Fruit fly (Drosophila melanogaster): ENCODE measurements around the gene daed.
A peak's percentile ranks its signal among the peaks of the same experiment; 100 is the strongest.

Gene daed

DNA sequence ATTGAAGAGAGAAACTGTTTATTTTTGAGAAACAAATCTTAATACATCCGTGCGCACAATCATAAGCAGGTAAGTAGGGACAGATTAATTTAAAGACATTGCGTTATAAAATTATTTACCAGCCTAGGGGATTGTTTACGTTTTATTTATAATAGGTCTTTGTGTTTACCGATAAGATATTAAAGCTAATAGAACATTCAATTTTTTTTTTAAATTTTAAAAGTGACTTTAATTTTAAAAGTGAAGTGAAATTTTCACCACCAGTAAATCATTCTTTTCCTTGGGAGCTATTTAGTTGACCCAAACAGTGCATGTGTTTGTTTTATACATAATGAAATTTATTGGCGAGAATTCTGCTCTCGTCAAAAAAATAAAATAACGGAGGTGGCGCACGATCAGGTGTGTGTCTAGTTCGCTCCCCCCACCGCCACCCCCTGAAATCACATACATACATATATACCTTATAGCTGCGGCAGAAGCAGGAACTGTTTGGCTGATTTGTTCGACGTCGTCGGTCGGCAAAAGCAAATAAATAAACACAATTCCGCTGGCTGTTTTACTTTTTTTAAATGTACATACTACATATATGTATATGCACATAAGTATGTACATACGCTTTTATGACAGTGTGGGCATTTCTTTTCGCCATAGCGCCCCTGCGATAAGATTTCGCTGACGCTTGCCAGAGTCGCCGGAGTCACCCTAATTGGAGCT lies 40.0 kb downstream of the daed start (continued):
- TF ChIP-seq Deaf1 (tag; optimal IDR thresholded peaks at IDR 0.05) (peak; percentile 22), CG10147 (GFP tag; optimal IDR thresholded peaks at IDR 0.05) (peak; percentile 26), CG18764 (GFP tag; optimal IDR thresholded peaks at IDR 0.05) (no peak), fd96Cb (tag; optimal IDR thresholded peaks at IDR 0.05) (peak; percentile 19), PHDP (tag; optimal IDR thresholded peaks at IDR 0.05) (peak; percentile 70), NC2β (GFP tag; optimal IDR thresholded peaks at IDR 0.05) (no peak), Ets65A (GFP tag) (no peak), Dek (tag; optimal IDR thresholded peaks at IDR 0.05) (peak; percentile 63), bcd (GFP tag; optimal IDR thresholded peaks at IDR 0.05) (peak; percentile 46), Ssrp (tag; optimal IDR thresholded peaks at IDR 0.05) (peak; percentile 21), TFAM (GFP tag; optimal IDR thresholded peaks at IDR 0.05) (no peak), CG30020 (tag; optimal IDR thresholded peaks at IDR 0.05) (no peak), ssp (GFP tag; IDR thresholded peaks at IDR 0.05) (no peak), CG5245 (GFP tag; optimal IDR thresholded peaks at IDR 0.05) (peak; percentile 14), ranshi (GFP tag; IDR thresholded peaks at IDR 0.05) (no peak), H2.0 (GFP tag; IDR thresholded peaks at IDR 0.05) (no peak; the same call in 1 of the 2 replicates), Xrp1 (GFP tag; IDR thresholded peaks at IDR 0.05) (peak; percentile 25; the same call in 1 of the 2 replicates), row (GFP tag; IDR thresholded peaks at IDR 0.05) (peak; percentile 67), CTCF (GFP tag; optimal IDR thresholded peaks at IDR 0.05) (no peak), zf30C (GFP tag; optimal IDR thresholded peaks at IDR 0.05) (no peak), Atf-2 (GFP tag; optimal IDR thresholded peaks at IDR 0.05) (no peak), Scr (GFP tag; IDR thresholded peaks at IDR 0.05; ENCODE audit: partially characterized antibody) (no peak), ci (GFP tag; IDR thresholded peaks at IDR 0.05) (0 out of 3 replicates have a peak, but pooled peaks have one; percentile 10), lilli (GFP tag; optimal IDR thresholded peaks at IDR 0.05) (peak; percentile 72), CG10209 (GFP tag; optimal IDR thresholded peaks at IDR 0.05) (peak; percentile 36), CG2678 (tag; optimal IDR thresholded peaks at IDR 0.05) (peak; percentile 83), CG15073 (GFP tag; optimal IDR thresholded peaks at IDR 0.05) (no peak), CG32532 (GFP tag; IDR thresholded peaks at IDR 0.05) (peak; percentile 72), HLH54F (GFP tag; optimal IDR thresholded peaks at IDR 0.05) (no peak), CG13424 (tag; optimal IDR thresholded peaks at IDR 0.05) (peak; percentile 71), CG12769 (tag; optimal IDR thresholded peaks at IDR 0.05) (peak; percentile 50), lmd (GFP tag; IDR thresholded peaks at IDR 0.05) (peak; percentile 48), aop (GFP tag; IDR thresholded peaks at IDR 0.05) (peak; percentile 76; the same call in 1 of the 2 replicates), Oli (tag; optimal IDR thresholded peaks at IDR 0.05) (peak; percentile 65), NfI (GFP tag; optimal IDR thresholded peaks at IDR 0.05) (peak; percentile 37), kah (GFP tag; optimal IDR thresholded peaks at IDR 0.05) (no peak), CG7786 (GFP tag; optimal IDR thresholded peaks at IDR 0.05) (peak; percentile 13), Hr3 (GFP tag; optimal IDR thresholded peaks at IDR 0.05) (peak; percentile 15), hkb (optimal IDR thresholded peaks at IDR 0.05) (no peak), hkb (GFP tag; IDR thresholded peaks at IDR 0.05) (no peak), CG9437 (GFP tag; optimal IDR thresholded peaks at IDR 0.05) (peak; percentile 67), CG1024 (GFP tag; IDR thresholded peaks at IDR 0.05) (no peak), Hand (GFP tag; optimal IDR thresholded peaks at IDR 0.05) (peak; percentile 32), CG3847 (GFP tag; IDR thresholded peaks at IDR 0.05) (peak; percentile 73), CG11696 (GFP tag; IDR thresholded peaks at IDR 0.05) (peak; percentile 84), tio (GFP tag; optimal IDR thresholded peaks at IDR 0.05) (peak; percentile 50), sna (GFP tag; IDR thresholded peaks at IDR 0.05; ENCODE audit: partially characterized antibody) (no peak), rib (GFP tag; IDR thresholded peaks at IDR 0.05) (peak; percentile 36; the same call in 1 of the 2 replicates), CrebB (tag; optimal IDR thresholded peaks at IDR 0.05) (no peak), wor (GFP tag; IDR thresholded peaks at IDR 0.05) (0 out of 2 replicates have a peak, but pooled peaks have one; percentile 28), sens (GFP tag) (peak; percentile 74)
